Fruit fly (Drosophila melanogaster): ENCODE measurements around the gene pns.

pns gene

DNA sequence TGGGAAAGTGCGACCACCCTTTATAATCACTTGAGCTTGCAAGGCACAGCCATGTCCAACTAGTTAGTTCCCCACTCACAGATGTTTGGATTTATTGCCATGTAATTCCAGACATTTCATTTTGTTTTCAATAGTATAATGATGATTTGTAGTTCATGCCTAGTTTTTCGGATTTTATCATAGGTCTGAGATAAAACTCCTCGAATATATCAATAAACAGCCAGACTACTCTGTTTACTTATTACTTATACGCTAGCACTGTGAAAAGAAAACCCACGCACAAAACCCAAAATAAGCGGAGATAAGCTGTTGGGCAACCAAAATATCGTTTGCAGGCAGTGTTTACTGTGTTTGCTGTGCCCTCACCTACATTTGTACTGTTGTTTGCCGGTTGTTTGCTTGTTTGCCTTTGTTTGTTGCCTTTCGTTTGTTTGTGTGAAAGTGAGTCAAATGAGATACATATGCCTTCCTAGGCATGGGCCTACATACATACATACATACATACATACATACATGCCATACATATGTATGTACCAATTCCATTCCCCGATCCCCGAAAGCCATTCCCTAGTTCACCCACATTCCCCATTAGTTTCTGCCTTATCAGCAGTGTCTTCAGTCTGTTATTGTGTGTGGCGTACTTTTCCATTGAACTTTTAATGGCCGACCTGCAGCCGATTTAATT is 42.4 kb downstream of the pns start (continued):
- TF ChIP-seq CG3726 (GFP tag; IDR thresholded peaks at IDR 0.05) (0 out of 3 replicates have a peak, but pooled peaks have one; percentile 49), fru (optimal IDR thresholded peaks at IDR 0.05) (no peak), CG30020 (tag; optimal IDR thresholded peaks at IDR 0.05) (no peak), so (GFP tag; IDR thresholded peaks at IDR 0.05) (0 out of 3 replicates have a peak, but pooled peaks have one; percentile 49), Six4 (GFP tag; optimal IDR thresholded peaks at IDR 0.05) (peak; percentile 67), emc (GFP tag; optimal IDR thresholded peaks at IDR 0.05) (no peak), CG32772 (GFP tag; IDR thresholded peaks at IDR 0.05) (0 out of 2 replicates have a peak, but pooled peaks have one; percentile 27), gro (GFP tag; optimal IDR thresholded peaks at IDR 0.05) (no peak), CkIIα-i1 (GFP tag; IDR thresholded peaks at IDR 0.05) (no peak), CG4404 (GFP tag; IDR thresholded peaks at IDR 0.05) (peak; percentile 18; the same call in 1 of the 2 replicates), Ets65A (GFP tag) (peak; percentile 96), CG12942 (GFP tag; optimal IDR thresholded peaks at IDR 0.05) (peak; percentile 43), ATbp (GFP tag; optimal IDR thresholded peaks at IDR 0.05) (peak; percentile 93), BEAF-32 (GFP tag; optimal IDR thresholded peaks at IDR 0.05) (no peak), CG14710 (tag; optimal IDR thresholded peaks at IDR 0.05) (peak; percentile 79), bsh (GFP tag; optimal IDR thresholded peaks at IDR 0.05) (peak in 1 of 2 experiments; percentile 80), eyg (GFP tag; optimal IDR thresholded peaks at IDR 0.05) (peak; percentile 64), z (GFP tag; IDR thresholded peaks at IDR 0.05) (peak; percentile 76), sna (GFP tag; IDR thresholded peaks at IDR 0.05; ENCODE audit: partially characterized antibody) (no peak), Sin3A (optimal IDR thresholded peaks at IDR 0.05) (no peak), Camta (GFP tag; optimal IDR thresholded peaks at IDR 0.05) (peak; percentile 73), tio (GFP tag; optimal IDR thresholded peaks at IDR 0.05) (peak; percentile 46), CG9876 (GFP tag; optimal IDR thresholded peaks at IDR 0.05) (peak; percentile 44), CG10431 (GFP tag; optimal IDR thresholded peaks at IDR 0.05) (peak; percentile 89), Poxn (GFP tag; IDR thresholded peaks at IDR 0.05) (no peak), nom (GFP tag; optimal IDR thresholded peaks at IDR 0.05) (no peak), CG4854 (GFP tag; optimal IDR thresholded peaks at IDR 0.05) (peak; percentile 59), CG6654 (GFP tag; optimal IDR thresholded peaks at IDR 0.05) (peak; percentile 10), Atf6 (GFP tag; IDR thresholded peaks at IDR 0.05) (peak; percentile 51; the same call in 1 of the 2 replicates), CG16813 (GFP tag; IDR thresholded peaks at IDR 0.05; ENCODE audit: partially characterized antibody) (no peak), CG10959 (GFP tag; IDR thresholded peaks at IDR 0.05) (peak; percentile 45; the same call in 1 of the 2 replicates), pan (optimal IDR thresholded peaks at IDR 0.05) (no peak), pan (GFP tag; optimal IDR thresholded peaks at IDR 0.05 in 1 of 2, IDR thresholded peaks at IDR 0.05 in 1 of 2) (peak in 1 of 2 experiments; percentile 41), CG11085 (GFP tag; IDR thresholded peaks at IDR 0.05) (no peak), NC2α (GFP tag; optimal IDR thresholded peaks at IDR 0.05) (peak; percentile 66), vvl (GFP tag; IDR thresholded peaks at IDR 0.05) (peak; percentile 37), bbx (GFP tag; IDR thresholded peaks at IDR 0.05; ENCODE audit: partially characterized antibody) (no peak), ase (GFP tag; IDR thresholded peaks at IDR 0.05) (0 out of 3 replicates have a peak, but pooled peaks have one; percentile 26), psq (GFP tag; optimal IDR thresholded peaks at IDR 0.05) (peak; percentile 55), zfh1 (GFP tag; IDR thresholded peaks at IDR 0.05) (peak; percentile 28), CG15601 (tag; optimal IDR thresholded peaks at IDR 0.05) (peak; percentile 83), CG4424 (GFP tag; optimal IDR thresholded peaks at IDR 0.05) (peak; percentile 49), en (GFP tag; optimal IDR thresholded peaks at IDR 0.05) (peak; percentile 8), oc (tag; optimal IDR thresholded peaks at IDR 0.05) (peak; percentile 93), crol (GFP tag; IDR thresholded peaks at IDR 0.05) (peak; percentile 90), salm (tag; optimal IDR thresholded peaks at IDR 0.05) (peak; percentile 68), CG15479 (GFP tag; optimal IDR thresholded peaks at IDR 0.05) (peak; percentile 80), vnd (GFP tag; IDR thresholded peaks at IDR 0.05; ENCODE audit: partially characterized antibody) (no peak), Gug (GFP tag; IDR thresholded peaks at IDR 0.05) (peak; percentile 41; the same call in 1 of the 4 replicates), ttk (GFP tag; IDR thresholded peaks at IDR 0.05) (0 out of 2 replicates have a peak, but pooled peaks have one; percentile 17)

Data from whole organism, embryonic.